Fruit fly (Drosophila melanogaster) whole organism, prepupa: ENCODE measurements around the gene TwdlP.

Experiments used
- Blimp-1 ChIP-seq: fragments of 200-800 bp; sonication (Bioruptor generic); optimal IDR thresholded peaks from 3 replicates; lab custom pipeline; 2017; ENCODE audit warnings: missing biosample characterization, missing genetic modification characterization, mild to moderate bottlenecking, moderate library complexity, missing genetic modification reagents
- CG10631 ChIP-seq: fragments of 200-800 bp; sonication (Bioruptor generic); optimal IDR thresholded peaks from 2 replicates; lab custom pipeline; 2016; ENCODE audit warnings: missing biosample characterization, missing genetic modification characterization
- CG11294 ChIP-seq: fragments of 200-800 bp; sonication (Bioruptor generic); IDR thresholded peaks from 2 replicates; pipeline ENCODE4 v1.3.6; 2022; ENCODE audit warnings: missing biosample characterization, missing genetic modification characterization
- CG11762 ChIP-seq: fragments of 200-800 bp; sonication (Bioruptor generic); optimal IDR thresholded peaks from 3 replicates; lab custom pipeline; 2016; ENCODE audit warnings: missing biosample characterization, missing genetic modification characterization; ENCODE audit not compliant: insufficient read depth
- CG11902 ChIP-seq: fragments of 200-800 bp; sonication (Bioruptor generic); optimal IDR thresholded peaks from 3 replicates; lab custom pipeline; 2016; ENCODE audit warnings: missing biosample characterization, missing genetic modification characterization
- CG15336 ChIP-seq: fragments of 200-800 bp; sonication (Bioruptor generic); IDR thresholded peaks from 2 replicates; pipeline ENCODE4 v1.3.6; 2022; ENCODE audit warnings: missing biosample characterization, missing genetic modification characterization
- CG1621 ChIP-seq: fragments of 200-800 bp; sonication (Bioruptor generic); optimal IDR thresholded peaks from 3 replicates; lab custom pipeline; 2018; ENCODE audit warnings: missing biosample characterization, mild to moderate bottlenecking, missing genetic modification characterization
- CG16779 ChIP-seq: fragments of 200-800 bp; sonication (Bioruptor generic); optimal IDR thresholded peaks from 3 replicates; lab custom pipeline; 2017; ENCODE audit warnings: missing biosample characterization, mild to moderate bottlenecking, missing genetic modification characterization
- CG3032 ChIP-seq: fragments of 200-800 bp; optimal IDR thresholded peaks from 2 replicates; lab custom pipeline; 2019; ENCODE audit warnings: missing biosample characterization, mild to moderate bottlenecking, missing genetic modification characterization, moderate library complexity
- CG34406 ChIP-seq: fragments of 200-800 bp; sonication (Bioruptor generic); optimal IDR thresholded peaks from 3 replicates; lab custom pipeline; 2016; ENCODE audit warnings: missing biosample characterization, missing genetic modification characterization
- CG3919 ChIP-seq: fragments of 200-800 bp; sonication (Bioruptor generic); optimal IDR thresholded peaks from 3 replicates; lab custom pipeline; 2016; ENCODE audit warnings: missing biosample characterization, missing genetic modification characterization
- CG6163 ChIP-seq: fragments of 200-800 bp; sonication (Bioruptor generic); IDR thresholded peaks from 3 replicates; pipeline ENCODE4 v1.3.6; 2022; ENCODE audit warnings: missing biosample characterization, missing genetic modification characterization
- CG6276 ChIP-seq: fragments of 200-800 bp; sonication (Bioruptor generic); optimal IDR thresholded peaks from 2 replicates; lab custom pipeline; 2017; ENCODE audit warnings: missing biosample characterization, mild to moderate bottlenecking, missing genetic modification characterization
- CG6792 ChIP-seq: fragments of 200-800 bp; sonication (Bioruptor generic); optimal IDR thresholded peaks from 3 replicates; lab custom pipeline; 2016; ENCODE audit warnings: missing biosample characterization, missing genetic modification characterization
- CG7368 ChIP-seq: fragments of 200-800 bp; sonication (Bioruptor generic); optimal IDR thresholded peaks from 3 replicates; lab custom pipeline; 2016; ENCODE audit warnings: missing biosample characterization, missing genetic modification characterization
- CG8119 ChIP-seq: fragments of 200-800 bp; sonication (Bioruptor generic); IDR thresholded peaks from 3 replicates; pipeline ENCODE4 v1.3.6; 2022; ENCODE audit warnings: missing biosample characterization, missing genetic modification characterization
- CG8632 ChIP-seq: fragments of 200-800 bp; sonication (Bioruptor generic); optimal IDR thresholded peaks from 3 replicates; lab custom pipeline; 2016; ENCODE audit warnings: missing biosample characterization, missing genetic modification characterization
- CG9139 ChIP-seq: fragments of 200-800 bp; sonication (Bioruptor generic); optimal IDR thresholded peaks from 3 replicates; lab custom pipeline; 2017; ENCODE audit warnings: missing biosample characterization, mild to moderate bottlenecking, missing genetic modification characterization
- Eip75B ChIP-seq: fragments of 200-800 bp; sonication (Bioruptor generic); optimal IDR thresholded peaks from 3 replicates; lab custom pipeline; 2016; ENCODE audit warnings: missing biosample characterization, missing genetic modification characterization
- Eip93F ChIP-seq: fragments of 200-800 bp; sonication (Bioruptor generic); optimal IDR thresholded peaks from 2 replicates; lab custom pipeline; 2016; ENCODE audit warnings: missing biosample characterization, mild to moderate bottlenecking, missing genetic modification characterization
- Ets21C ChIP-seq: fragments of 200-800 bp; sonication (Bioruptor generic); optimal IDR thresholded peaks from 3 replicates; lab custom pipeline; 2016; ENCODE audit warnings: missing biosample characterization, missing genetic modification characterization
- Gug ChIP-seq: fragments of 200-800 bp; sonication (Bioruptor generic); IDR thresholded peaks from 2 replicates; pipeline ENCODE4 v1.3.6; 2022; ENCODE audit warnings: missing biosample characterization, missing genetic modification characterization
- Hr38 ChIP-seq: sonication (Bioruptor generic); optimal IDR thresholded peaks from 2 replicates; lab custom pipeline; 2016; ENCODE audit warnings: missing biosample characterization, missing genetic modification characterization
- Met ChIP-seq: fragments of 200-800 bp; sonication (Bioruptor generic); optimal IDR thresholded peaks from 3 replicates; lab custom pipeline; 2016; ENCODE audit warnings: missing biosample characterization, missing genetic modification characterization
- Sox102F ChIP-seq: fragments of 200-800 bp; sonication (Bioruptor generic); optimal IDR thresholded peaks from 2 replicates; lab custom pipeline; 2016; ENCODE audit warnings: missing biosample characterization, mild to moderate bottlenecking, missing genetic modification characterization
- Sox14 ChIP-seq: fragments of 200-800 bp; sonication (Bioruptor generic); optimal IDR thresholded peaks from 3 replicates; lab custom pipeline; 2016; ENCODE audit warnings: missing biosample characterization, missing genetic modification characterization
- dac ChIP-seq: fragments of 200-800 bp; sonication (Bioruptor generic); optimal IDR thresholded peaks from 2 replicates; lab custom pipeline; 2017; ENCODE audit warnings: missing biosample characterization, mild to moderate bottlenecking, missing genetic modification characterization
- dsx ChIP-seq: fragments of 200-800 bp; optimal IDR thresholded peaks from 3 replicates; lab custom pipeline; 2019; ENCODE audit warnings: missing biosample characterization, mild to moderate bottlenecking, missing genetic modification characterization, moderate library complexity; ENCODE audit not compliant: poor library complexity, severe bottlenecking
- eg ChIP-seq: fragments of 200-800 bp; sonication (Bioruptor generic); IDR thresholded peaks from 3 replicates; pipeline ENCODE4 v1.3.6; 2022; ENCODE audit warnings: missing biosample characterization, missing genetic modification characterization
- fd85E ChIP-seq: fragments of 200-800 bp; sonication (Bioruptor generic); optimal IDR thresholded peaks from 3 replicates; lab custom pipeline; 2016; ENCODE audit warnings: missing biosample characterization, missing genetic modification characterization
- fkh ChIP-seq: fragments of 200-800 bp; sonication (Bioruptor generic); optimal IDR thresholded peaks from 3 replicates; lab custom pipeline; 2017; ENCODE audit warnings: missing biosample characterization, mild to moderate bottlenecking, missing genetic modification characterization, moderate library complexity
- lz ChIP-seq: fragments of 200-800 bp; sonication (Bioruptor generic); optimal IDR thresholded peaks from 3 replicates; lab custom pipeline; 2016; ENCODE audit warnings: missing biosample characterization, missing genetic modification characterization
- net ChIP-seq: fragments of 200-800 bp; sonication (Bioruptor generic); optimal IDR thresholded peaks from 3 replicates; lab custom pipeline; 2016; ENCODE audit warnings: missing biosample characterization, missing genetic modification characterization
- salr ChIP-seq, 2 experiments: fragments of 200-800 bp; sonication (Bioruptor generic); optimal IDR thresholded peaks; 3 replicates each; lab custom pipeline; 2016 to 2018; ENCODE audit warnings: missing biosample characterization in 2 of 2, missing genetic modification characterization in 2 of 2, mild to moderate bottlenecking in 1 of 2
- svp ChIP-seq: fragments of 200-800 bp; sonication (Bioruptor generic); peaks from one replicate; lab custom pipeline; 2016; ENCODE audit warnings: missing biosample characterization, missing genetic modification characterization
- vri ChIP-seq: fragments of 200-800 bp; sonication (Bioruptor generic); optimal IDR thresholded peaks from 3 replicates; lab custom pipeline; 2016; ENCODE audit warnings: missing biosample characterization, mild to moderate bottlenecking, missing genetic modification characterization

TwdlP gene

dm6 chr3R:26654594-26654993, 33.4 kb upstream of the TwdlP start (continued):
- TF ChIP-seq salr (GFP tag; optimal IDR thresholded peaks at IDR 0.05; lab: Kevin White, UChicago): no peak
- no peak for TF ChIP-seq Met (GFP tag; lab: Kevin White, UChicago)
- no peak for TF ChIP-seq CG7368
- TF ChIP-seq dsx: no peak
- no peak for TF ChIP-seq CG8632 (GFP tag; lab: Kevin White, UChicago)
- TF ChIP-seq fd85E (GFP tag; lab: Kevin White, UChicago): no peak
- TF ChIP-seq CG3919 (GFP tag; lab: Kevin White, UChicago): peak; percentile 26
- 0 out of 3 replicates have a peak, but pooled peaks have one; percentile 13 for TF ChIP-seq eg (GFP tag; lab: Robert Waterston, UW)
- TF ChIP-seq Eip75B: peak; percentile 14
- TF ChIP-seq CG3032 (tag; lab: Kevin White, UChicago): no peak
- TF ChIP-seq CG6276 (GFP tag; lab: Kevin White, UChicago): peak; percentile 25
- no peak for TF ChIP-seq vri
- TF ChIP-seq CG6792 (GFP tag; lab: Kevin White, UChicago): peak; percentile 2

dm6 chr3R:26639503-26640075, 18.4 kb upstream of the TwdlP start, which contains the start of gene TwdlD:
TwdlD (plus strand) TSS chr3R:26640025.
- TF ChIP-seq fkh (GFP tag; lab: Kevin White, UChicago): no peak

- TF ChIP-seq svp (GFP tag; lab: Kevin White, UChicago) (peak; percentile 24), CG6276 (GFP tag; lab: Kevin White, UChicago) (no peak)
Observed at dm6 chr3R:26636388-26636787, 15.2 kb upstream of the TwdlP start, which contains the start of gene TwdlS. TwdlS (plus strand) TSS chr3R:26636688.

- no peak for TF ChIP-seq CG11294 (GFP tag; lab: Robert Waterston, UW)
- no peak for TF ChIP-seq Gug (GFP tag; lab: Robert Waterston, UW)
- no peak for TF ChIP-seq Hr38
- TF ChIP-seq CG1621: no peak
- no peak for TF ChIP-seq Sox14 (GFP tag; lab: Kevin White, UChicago)
- TF ChIP-seq eg (GFP tag; lab: Robert Waterston, UW): no peak
- no peak for TF ChIP-seq CG10631
- TF ChIP-seq, all 60 proteins: peak for 0
Observed at dm6 chr3R:26634585-26634984, 13.4 kb upstream of the TwdlP start, which contains the start of gene TwdlR. TwdlR (plus strand) TSS chr3R:26634885.

dm6 chr3R:26633432-26633831, 12.3 kb upstream of the TwdlP start, which contains the start of gene TwdlH:
TwdlH (plus strand) TSS chr3R:26633732.
- no peak for TF ChIP-seq CG11902 (GFP tag; lab: Kevin White, UChicago)

- no peak for TF ChIP-seq net (GFP tag; lab: Kevin White, UChicago)
- TF ChIP-seq CG15336 (GFP tag; lab: Robert Waterston, UW): no peak
- no peak for TF ChIP-seq Blimp-1 (GFP tag; lab: Kevin White, UChicago)
- TF ChIP-seq Sox102F: no peak
- TF ChIP-seq CG8119 (GFP tag; lab: Robert Waterston, UW): no peak
- no peak for TF ChIP-seq CG9139 (GFP tag; lab: Kevin White, UChicago)
- TF ChIP-seq lz (GFP tag; lab: Kevin White, UChicago): no peak
- TF ChIP-seq CG16779: no peak
- TF ChIP-seq dsx: no peak
- TF ChIP-seq Sox14 (GFP tag; lab: Kevin White, UChicago): no peak
- no peak for TF ChIP-seq CG6163 (GFP tag; lab: Robert Waterston, UW)
- no peak for TF ChIP-seq Ets21C
- TF ChIP-seq dac: no peak
- TF ChIP-seq CG34406 (GFP tag; lab: Kevin White, UChicago): no peak
- TF ChIP-seq Eip93F (GFP tag; lab: Kevin White, UChicago): no peak
- TF ChIP-seq CG11762: no peak
- no peak for TF ChIP-seq CG11294 (GFP tag; lab: Robert Waterston, UW)
- no peak for TF ChIP-seq CG10631
Observed at dm6 chr3R:26633010-26633409, 11.8 kb upstream of the TwdlP start.
